Fruit fly (Drosophila melanogaster) whole organism, wandering third instar larva: ENCODE data around the gene Rab5.

ENCODE experiments used
- GATAd ChIP-seq: sonication (Bioruptor generic); optimal IDR thresholded peaks from 2 replicates; lab custom pipeline; 2016; ENCODE audit warnings: missing biosample characterization, missing genetic modification characterization
- Myc ChIP-seq: fragments of >200 bp; optimal IDR thresholded peaks from 2 replicates; lab custom pipeline; 2017
- br ChIP-seq: fragments of 200-800 bp; sonication (Bioruptor generic); optimal IDR thresholded peaks from 2 replicates; lab custom pipeline; 2016; ENCODE audit warnings: missing biosample characterization, missing genetic modification characterization
- fru ChIP-seq: fragments of 200-800 bp; sonication (Bioruptor generic); optimal IDR thresholded peaks from 3 replicates; lab custom pipeline; 2016; ENCODE audit warnings: missing biosample characterization, mild to moderate bottlenecking, missing genetic modification characterization
- h ChIP-seq: fragments of 200-800 bp; sonication (Bioruptor generic); optimal IDR thresholded peaks from 3 replicates; lab custom pipeline; 2016; ENCODE audit warnings: missing biosample characterization, mild to moderate bottlenecking, missing genetic modification characterization
- jim ChIP-seq: fragments of 175-275, 200-325 bp; sonication (Bioruptor generic); optimal IDR thresholded peaks from 2 replicates; lab custom pipeline; 2016; ENCODE audit warnings: missing biosample characterization, mild to moderate bottlenecking, missing genetic modification characterization
- sage ChIP-seq: fragments of 200-800 bp; sonication (Bioruptor generic); optimal IDR thresholded peaks from 2 replicates; lab custom pipeline; 2016; ENCODE audit warnings: missing biosample characterization, mild to moderate bottlenecking, missing genetic modification characterization
- usp ChIP-seq: fragments of >200 bp; optimal IDR thresholded peaks from 2 replicates; lab custom pipeline; 2017; ENCODE audit warnings: missing biosample characterization, missing genetic modification characterization

DNA sequence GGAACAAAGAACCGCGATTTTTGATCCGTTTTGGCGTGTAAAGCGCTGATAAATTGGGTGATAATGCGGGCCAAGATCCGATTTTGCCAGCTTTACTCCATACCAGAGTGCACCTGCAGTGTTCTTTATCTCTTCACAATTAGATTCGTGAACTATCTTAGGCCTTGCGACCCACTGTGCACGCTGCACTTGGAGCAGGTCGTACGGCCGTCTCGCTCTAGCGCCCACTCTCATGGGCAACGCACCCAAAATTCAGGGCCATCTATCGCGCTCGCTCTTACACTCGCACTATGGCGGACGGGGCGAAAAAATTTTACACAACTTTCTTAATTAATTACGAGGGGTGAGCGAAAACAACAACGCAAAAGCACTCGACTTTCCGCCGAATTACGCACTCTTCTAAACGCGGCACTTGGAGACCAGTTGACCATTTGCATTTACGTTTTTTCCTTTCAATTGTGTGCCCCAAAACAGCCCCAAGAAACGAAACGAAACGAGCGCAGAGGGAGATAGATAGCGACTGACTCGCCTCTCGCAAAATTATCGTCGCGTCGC, 796 bp downstream of the Rab5 start:
- TF ChIP-seq br (GFP tag; lab: Kevin White, UChicago) (no peak), GATAd (GFP tag; lab: Kevin White, UChicago) (no peak), h (GFP tag; lab: Kevin White, UChicago) (no peak), fru (no peak), usp (GFP tag; lab: Kevin White, UChicago) (no peak), Myc (lab: Kevin White, UChicago) (no peak), sage (GFP tag; lab: Kevin White, UChicago) (no peak), jim (no peak)
